Worm (Caenorhabditis elegans): Measurements from ENCODE around the gene fbxa-2.
A peak's percentile ranks its signal among the peaks of the same experiment; 100 is the strongest.

fbxa-2 gene

DNA sequence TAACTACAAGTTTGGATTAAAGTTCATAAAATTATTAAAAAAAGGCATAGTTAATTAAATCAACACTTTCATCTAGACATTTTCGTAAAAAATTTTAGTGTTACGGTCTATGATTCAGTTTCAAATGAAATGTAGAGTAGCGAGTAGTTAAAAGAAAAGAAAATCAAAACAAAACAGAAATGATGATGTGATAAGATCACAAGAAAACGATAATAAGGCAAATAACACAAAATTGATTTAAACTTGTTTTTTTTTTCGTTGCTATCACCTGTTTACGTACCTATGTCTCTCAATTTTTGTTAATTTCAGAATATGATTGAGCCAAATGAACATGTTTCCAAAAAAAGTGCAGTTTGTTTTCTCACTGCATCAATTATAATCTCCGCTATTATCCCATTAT is 39.6 kb downstream of the fbxa-2 start, which contains the start of the genes F21H7.2 and F21H7.12 (continued):
- no peak for TF ChIP-seq repo-1 (tag; optimal IDR thresholded peaks at IDR 0.05)
- TF ChIP-seq F49E8.2 (tag; optimal IDR thresholded peaks at IDR 0.05; ENCODE audit: insufficient read depth): no peak
- no peak for TF ChIP-seq Y53F4B.3 (GFP tag; IDR thresholded peaks at IDR 0.05)
- no peak for TF ChIP-seq somi-1 (GFP tag; optimal IDR thresholded peaks at IDR 0.05)

- TF ChIP-seq Y95B8A.8 (GFP tag; IDR thresholded peaks at IDR 0.05): no peak
- no peak for TF ChIP-seq unc-62 (GFP tag; optimal IDR thresholded peaks at IDR 0.05)
- no peak for TF ChIP-seq F23B12.7 (tag; optimal IDR thresholded peaks at IDR 0.05; ENCODE audit: insufficient read depth)
- TF ChIP-seq nhr-90 (tag; optimal IDR thresholded peaks at IDR 0.05): no peak
- TF ChIP-seq rpc-1 (optimal IDR thresholded peaks at IDR 0.05): no peak
- no peak for TF ChIP-seq rpc-1 (tag; optimal IDR thresholded peaks at IDR 0.05)
- no peak for TF ChIP-seq snpc-3.4 (tag; optimal IDR thresholded peaks at IDR 0.05)
- TF ChIP-seq F49E8.2 (tag; optimal IDR thresholded peaks at IDR 0.05; ENCODE audit: insufficient read depth): no peak
- TF ChIP-seq F57C9.4 (tag; optimal IDR thresholded peaks at IDR 0.05): no peak
- no peak for TF ChIP-seq F57A8.1 (GFP tag; optimal IDR thresholded peaks at IDR 0.05)
Measured at ce11 chrV:16229439-16229838, 40.0 kb downstream of the fbxa-2 start.

- TF ChIP-seq let-607 (tag; optimal IDR thresholded peaks at IDR 0.05): no peak
- no peak for TF ChIP-seq K12H6.12 (tag; optimal IDR thresholded peaks at IDR 0.05)
- no peak for TF ChIP-seq F33H1.4 (GFP tag; IDR thresholded peaks at IDR 0.05)
- no peak for TF ChIP-seq attf-3 (GFP tag; conservative IDR thresholded peaks at IDR 0.05)
- no peak for TF ChIP-seq aptf-3 (GFP tag; IDR thresholded peaks at IDR 0.05)
- TF ChIP-seq tbp1 (GFP tag; optimal IDR thresholded peaks at IDR 0.05): no peak
- no peak for TF ChIP-seq dox-1 (GFP tag; IDR thresholded peaks at IDR 0.05)
- no peak for TF ChIP-seq ceh-40 (GFP tag; IDR thresholded peaks at IDR 0.05)
- TF ChIP-seq cebp-1 (GFP tag; IDR thresholded peaks at IDR 0.05): no peak
- TF ChIP-seq cebp-1 (tag; optimal IDR thresholded peaks at IDR 0.05): no peak
- no peak for TF ChIP-seq rec-8 (tag; optimal IDR thresholded peaks at IDR 0.05)
- no peak for TF ChIP-seq efl-1 (GFP tag; optimal IDR thresholded peaks at IDR 0.05)
- no peak for TF ChIP-seq tbx-9 (tag; optimal IDR thresholded peaks at IDR 0.05; ENCODE audit: borderline replicate concordance)
- TF ChIP-seq T26A5.8 (tag; optimal IDR thresholded peaks at IDR 0.05): no peak
- no peak for TF ChIP-seq nhr-179 (tag; optimal IDR thresholded peaks at IDR 0.05)
- no peak for TF ChIP-seq dpl-1 (GFP tag; optimal IDR thresholded peaks at IDR 0.05)
- no peak for TF ChIP-seq K11D2.4 (GFP tag; IDR thresholded peaks at IDR 0.05)
- TF ChIP-seq snpc-3.4 (tag; optimal IDR thresholded peaks at IDR 0.05): no peak
- TF ChIP-seq lag-1 (GFP tag; IDR thresholded peaks at IDR 0.05): no peak
- no peak for TF ChIP-seq Y79H2A.3 (GFP tag; conservative IDR thresholded peaks at IDR 0.05)
Measured at ce11 chrV:16226581-16226980, 42.9 kb downstream of the fbxa-2 start, which contains the start of gene F11A5.13. TSS of gene F11A5.13 (minus strand) at chrV:16226681.

DNA sequence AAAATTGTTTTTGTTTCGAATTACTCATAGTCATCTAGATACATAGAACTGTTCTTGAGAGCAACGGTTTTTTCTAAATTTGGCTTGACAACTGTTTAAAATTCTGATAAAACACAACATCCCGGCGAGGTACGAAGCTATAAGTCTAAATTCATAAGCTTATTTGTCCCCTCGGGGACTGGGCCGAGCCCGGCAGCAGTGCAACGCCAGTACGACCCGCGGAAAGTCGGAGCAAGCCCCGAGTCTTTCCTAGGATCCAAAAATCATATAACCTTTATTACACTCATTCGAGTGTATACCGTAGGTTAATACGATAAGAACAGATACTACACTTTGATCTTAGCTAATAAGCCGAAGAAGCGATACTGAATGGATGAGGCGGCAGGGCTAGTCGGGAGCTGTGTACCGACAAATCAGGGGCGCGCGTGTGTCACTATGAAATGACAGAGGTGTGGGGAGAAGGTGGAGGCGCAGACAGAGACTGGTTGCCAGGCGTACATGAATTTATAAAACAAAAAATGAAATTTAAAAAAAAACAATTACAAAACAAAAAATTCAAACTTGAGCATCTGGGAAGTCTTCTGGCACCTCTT is 43.8 kb downstream of the fbxa-2 start:
- no peak for TF ChIP-seq F37B4.10 (GFP tag; IDR thresholded peaks at IDR 0.05)
- TF ChIP-seq ceh-27 (GFP tag; optimal IDR thresholded peaks at IDR 0.05): no peak
- no peak for TF ChIP-seq sea-2 (GFP tag; IDR thresholded peaks at IDR 0.05)
- TF ChIP-seq lin-35 (GFP tag; optimal IDR thresholded peaks at IDR 0.05): no peak
- TF ChIP-seq chd-7 (tag; optimal IDR thresholded peaks at IDR 0.05): no peak
- no peak for TF ChIP-seq egl-18 (GFP tag; IDR thresholded peaks at IDR 0.05)
- TF ChIP-seq lag-1 (GFP tag; IDR thresholded peaks at IDR 0.05): no peak
- peak; percentile 92 for TF ChIP-seq snpc-1.1 (tag; optimal IDR thresholded peaks at IDR 0.05; ENCODE audit: insufficient read depth)
- no peak for TF ChIP-seq hlh-12 (tag; optimal IDR thresholded peaks at IDR 0.05)
- TF ChIP-seq dox-1 (GFP tag; IDR thresholded peaks at IDR 0.05): peak; percentile 77
- TF ChIP-seq egrh-3 (GFP tag; IDR thresholded peaks at IDR 0.05): 0 out of 2 replicates have a peak, but pooled peaks have one; percentile 28
- peak; percentile 62 for TF ChIP-seq F49E8.2 (tag; optimal IDR thresholded peaks at IDR 0.05; ENCODE audit: insufficient read depth)
- TF ChIP-seq akir-1 (GFP tag; optimal IDR thresholded peaks at IDR 0.05): no peak
- TF ChIP-seq nhr-179 (tag; optimal IDR thresholded peaks at IDR 0.05): no peak
- TF ChIP-seq fkh-3 (tag; optimal IDR thresholded peaks at IDR 0.05): no peak
- peak; percentile 76 for TF ChIP-seq D2030.7 (GFP tag; IDR thresholded peaks at IDR 0.05)
- no peak for TF ChIP-seq aptf-3 (GFP tag; IDR thresholded peaks at IDR 0.05)
